Worm (Caenorhabditis elegans) whole organism, L4 larva: Measurements from ENCODE around the gene H10E21.4.

Source experiments
- F37D6.2 ChIP-seq: sonication (generic microtip); optimal IDR thresholded peaks from 2 replicates; lab custom pipeline; 2016; ENCODE audit warnings: mild to moderate bottlenecking, missing genetic modification characterization, missing compliant biosample characterization
- F49E8.2 ChIP-seq: sonication (generic microtip); optimal IDR thresholded peaks from 2 replicates; lab custom pipeline; 2016; ENCODE audit warnings: missing compliant biosample characterization, mild to moderate bottlenecking, missing genetic modification characterization, borderline replicate concordance
- R02D3.7 ChIP-seq: fragments of 150-350 bp; sonication (generic microtip); optimal IDR thresholded peaks from 3 replicates; lab custom pipeline; 2014; ENCODE audit warnings: missing biosample characterization, missing genetic modification characterization
- Y105C5A.15 ChIP-seq: fragments of 200-800 bp; sonication (Bioruptor generic); IDR thresholded peaks from 2 replicates; pipeline ENCODE4 v1.3.6; 2022; ENCODE audit warnings: missing genetic modification characterization, missing compliant biosample characterization
- Y48G9A.11 ChIP-seq: fragments of 200-800 bp; sonication (Bioruptor generic); IDR thresholded peaks from 2 replicates; pipeline ENCODE4 v1.3.6; 2022; ENCODE audit warnings: missing genetic modification reagents, missing genetic modification characterization, missing compliant biosample characterization
- ZK546.5 ChIP-seq, 2 experiments: sonication (generic microtip); optimal IDR thresholded peaks; 2 replicates each; lab custom pipeline; 2017; ENCODE audit warnings: missing biosample characterization in 2 of 2, missing genetic modification characterization in 2 of 2
- aha-1 ChIP-seq: fragments of 150-350 bp; peaks from one replicate; lab custom pipeline; 2014; ENCODE audit warnings: missing biosample characterization, missing genetic modification characterization
- aly-2 ChIP-seq: sonication (generic microtip); optimal IDR thresholded peaks from 2 replicates; lab custom pipeline; 2018; ENCODE audit warnings: missing biosample characterization, missing genetic modification characterization
- ama-1 ChIP-seq: fragments of 150-350 bp; optimal IDR thresholded peaks from 2 replicates; lab custom pipeline; 2014; ENCODE audit warnings: inconsistent platforms, mixed read lengths
- arid-1 ChIP-seq: fragments of 200-800 bp; sonication (Bioruptor generic); conservative IDR thresholded peaks from 2 replicates; pipeline ENCODE4 v1.3.6; 2022; ENCODE audit warnings: missing genetic modification reagents, missing genetic modification characterization, missing compliant biosample characterization
- ceh-28 ChIP-seq: fragments of 150-350 bp; optimal IDR thresholded peaks from 2 replicates; lab custom pipeline; 2014; ENCODE audit warnings: missing biosample characterization, missing genetic modification reagents, missing genetic modification characterization
- ceh-44 ChIP-seq: fragments of 200-800 bp; sonication (Bioruptor generic); IDR thresholded peaks from 2 replicates; pipeline ENCODE4 v1.3.6; 2022; ENCODE audit warnings: missing genetic modification reagents, missing genetic modification characterization, missing compliant biosample characterization
- daf-16 ChIP-seq, 3 experiments: sonication (generic microtip); optimal IDR thresholded peaks; 2 replicates each; lab custom pipeline; 2016 to 2017; ENCODE audit warnings: missing genetic modification characterization in 3 of 3, missing genetic modification reagents in 3 of 3, mild to moderate bottlenecking in 2 of 3, missing compliant biosample characterization in 2 of 3, missing biosample characterization in 1 of 3, moderate library complexity in 1 of 3
- daf-19 ChIP-seq: fragments of 200-800 bp; sonication (Bioruptor generic); conservative IDR thresholded peaks from 2 replicates; pipeline ENCODE4 v1.3.6; 2022; ENCODE audit warnings: missing genetic modification characterization, missing compliant biosample characterization
- daf-8 ChIP-seq: fragments of 200-800 bp; sonication (Bioruptor generic); IDR thresholded peaks from 2 replicates; pipeline ENCODE4 v1.3.6; 2022; ENCODE audit warnings: missing genetic modification characterization, missing compliant biosample characterization
- duxl-1 ChIP-seq: sonication (generic microtip); optimal IDR thresholded peaks from 2 replicates; lab custom pipeline; 2016; ENCODE audit warnings: mild to moderate bottlenecking, missing genetic modification characterization, moderate library complexity, missing compliant biosample characterization; ENCODE audit not compliant: poor library complexity
- egl-43 ChIP-seq: fragments of 200-800 bp; sonication (Bioruptor generic); IDR thresholded peaks from 2 replicates; pipeline ENCODE4 v1.3.6; 2022; ENCODE audit warnings: missing genetic modification reagents, missing genetic modification characterization, missing compliant biosample characterization
- hlh-11 ChIP-seq: fragments of 200-800 bp; sonication (Bioruptor generic); optimal IDR thresholded peaks from 2 replicates; lab custom pipeline; 2018; ENCODE audit warnings: mild to moderate bottlenecking, missing genetic modification characterization, missing compliant biosample characterization
- hlh-30 ChIP-seq: sonication (generic microtip); optimal IDR thresholded peaks from 2 replicates; lab custom pipeline; 2017; ENCODE audit warnings: antibody characterized with exemption, mild to moderate bottlenecking, missing genetic modification characterization, missing compliant biosample characterization; ENCODE audit not compliant: insufficient read depth
- jun-1 ChIP-seq: fragments of 150-350 bp; optimal IDR thresholded peaks from 2 replicates; lab custom pipeline; 2014; ENCODE audit warnings: missing biosample characterization, missing genetic modification reagents, missing genetic modification characterization
- lin-1 ChIP-seq: fragments of 200-800 bp; sonication (Bioruptor generic); IDR thresholded peaks from 2 replicates; pipeline ENCODE4 v1.3.6; 2022; ENCODE audit warnings: missing genetic modification reagents, missing genetic modification characterization, missing compliant biosample characterization
- lin-29 ChIP-seq: fragments of 200-800 bp; sonication (Bioruptor generic); IDR thresholded peaks from 2 replicates; pipeline ENCODE4 v1.3.6; 2022; ENCODE audit warnings: missing genetic modification reagents, missing genetic modification characterization, missing compliant biosample characterization
- madf-5 ChIP-seq, 2 experiments: fragments of 200-800 bp; sonication (Bioruptor generic); IDR thresholded peaks; 2 replicates each; pipeline ENCODE4 v1.3.6; 2022; ENCODE audit warnings: missing compliant biosample characterization in 2 of 2, missing genetic modification characterization in 2 of 2
- madf-9 ChIP-seq: fragments of 200-800 bp; sonication (Bioruptor generic); conservative IDR thresholded peaks from 2 replicates; pipeline ENCODE4 v1.3.6; 2022; ENCODE audit warnings: missing genetic modification reagents, missing genetic modification characterization, missing compliant biosample characterization
- mep-1 ChIP-seq: fragments of 150-350 bp; sonication (generic microtip); optimal IDR thresholded peaks from 3 replicates; lab custom pipeline; 2014; ENCODE audit warnings: missing biosample characterization, missing genetic modification characterization
- mes-2 ChIP-seq: sonication (generic microtip); optimal IDR thresholded peaks from 2 replicates; lab custom pipeline; 2016; ENCODE audit warnings: missing genotype, mild to moderate bottlenecking, missing genetic modification characterization, missing compliant biosample characterization; ENCODE audit not compliant: poor library complexity, severe bottlenecking
- mxl-2 ChIP-seq: fragments of 200-800 bp; sonication (Bioruptor generic); conservative IDR thresholded peaks from 2 replicates; pipeline ENCODE4 v1.3.6; 2022; ENCODE audit warnings: missing genetic modification reagents, missing genetic modification characterization, missing compliant biosample characterization
- mxl-3 ChIP-seq: fragments of 200-800 bp; sonication (Bioruptor generic); optimal IDR thresholded peaks from 2 replicates; lab custom pipeline; 2018; ENCODE audit warnings: mild to moderate bottlenecking, missing genetic modification characterization, missing compliant biosample characterization
- nhr-11 ChIP-seq: fragments of 150-350 bp; optimal IDR thresholded peaks from 2 replicates; lab custom pipeline; 2014; ENCODE audit warnings: missing biosample characterization, missing genetic modification characterization
- nhr-111 ChIP-seq: fragments of 200-800 bp; sonication (Bioruptor generic); optimal IDR thresholded peaks from 2 replicates; lab custom pipeline; 2018; ENCODE audit warnings: mild to moderate bottlenecking, missing genetic modification characterization, missing compliant biosample characterization
- nhr-28 ChIP-seq: fragments of 150-350 bp; optimal IDR thresholded peaks from 2 replicates; lab custom pipeline; 2014; ENCODE audit warnings: missing biosample characterization, missing genetic modification characterization
- nhr-6 ChIP-seq: fragments of 150-350 bp; optimal IDR thresholded peaks from 2 replicates; lab custom pipeline; 2014; ENCODE audit warnings: missing biosample characterization, missing genetic modification characterization
- pha-4 ChIP-seq, 2 experiments: fragments of 150-350 bp in 1 of 2; fragments of 200-800 bp in 1 of 2; sonication (Bioruptor generic) in 1 of 2; IDR thresholded peaks in 1 of 2; optimal IDR thresholded peaks in 1 of 2; 2 replicates each; pipeline versions ENCODE4 v1.3.6 to Lab custom; 2014 to 2022; ENCODE audit warnings: missing genetic modification characterization in 2 of 2, missing genetic modification reagents in 2 of 2, missing biosample characterization in 1 of 2, missing compliant biosample characterization in 1 of 2
- php-3 ChIP-seq: fragments of 200-800 bp; sonication (Bioruptor generic); IDR thresholded peaks from 2 replicates; pipeline ENCODE4 v1.3.6; 2022; ENCODE audit warnings: missing genetic modification reagents, missing genetic modification characterization, missing compliant biosample characterization
- set-16 ChIP-seq: fragments of 200-800 bp; sonication (Bioruptor generic); IDR thresholded peaks from 2 replicates; pipeline ENCODE4 v1.3.6; 2022; ENCODE audit warnings: missing genetic modification reagents, missing genetic modification characterization, missing compliant biosample characterization
- spr-1 ChIP-seq: sonication (generic microtip); optimal IDR thresholded peaks from 2 replicates; lab custom pipeline; 2016; ENCODE audit warnings: mild to moderate bottlenecking, missing genetic modification characterization, missing compliant biosample characterization
- spr-3 ChIP-seq: fragments of 200-800 bp; sonication (Bioruptor generic); optimal IDR thresholded peaks from 2 replicates; lab custom pipeline; 2018; ENCODE audit warnings: mild to moderate bottlenecking, missing genetic modification characterization, missing compliant biosample characterization
- tag-97 ChIP-seq: fragments of 200-800 bp; sonication (Bioruptor generic); IDR thresholded peaks from 2 replicates; pipeline ENCODE4 v1.3.6; 2022; ENCODE audit warnings: missing genetic modification characterization, missing compliant biosample characterization
- unc-62 ChIP-seq, 3 experiments: fragments of 150-350 bp in 1 of 3; sonication (generic microtip); optimal IDR thresholded peaks in 2 of 3; peaks in 1 of 3; 1 replicate in 1 of 3; 2 replicates in 2 of 3; lab custom pipeline; 2014 to 2017; ENCODE audit warnings: missing biosample characterization in 3 of 3, missing genetic modification characterization in 3 of 3, missing genetic modification reagents in 3 of 3, missing genotype in 1 of 3
- zip-11 ChIP-seq: fragments of 200-800 bp; sonication (Bioruptor generic); IDR thresholded peaks from 2 replicates; pipeline ENCODE4 v1.3.6; 2022; ENCODE audit warnings: missing genetic modification characterization, missing compliant biosample characterization
- zip-2 ChIP-seq: fragments of 150-350 bp; optimal IDR thresholded peaks from 2 replicates; lab custom pipeline; 2014; ENCODE audit warnings: missing biosample characterization, missing genetic modification characterization
- ztf-7 ChIP-seq: fragments of 150-350 bp; optimal IDR thresholded peaks from 2 replicates; lab custom pipeline; 2014; ENCODE audit warnings: missing biosample characterization, missing genetic modification characterization

H10E21.4 gene

ce11 chrIII:67025-67424 lies 47.5 kb upstream of the H10E21.4 start (continued):
- TF ChIP-seq set-16 (peak; percentile 54; the same call in 1 of the 2 replicates), lin-1 (GFP tag; lab: Robert Waterston, UW) (no peak), arid-1 (GFP tag; lab: Robert Waterston, UW) (no peak), egl-43 (GFP tag; lab: Robert Waterston, UW) (0 out of 2 replicates have a peak, but pooled peaks have one; percentile 3), ama-1 (lab: Kevin White, UChicago) (peak; percentile 83), mxl-3 (peak; percentile 32), nhr-111 (no peak), hlh-11 (tag; lab: Kevin White, UChicago) (peak; percentile 48), aly-2 (tag; lab: Kevin White, UChicago) (no peak)

DNA sequence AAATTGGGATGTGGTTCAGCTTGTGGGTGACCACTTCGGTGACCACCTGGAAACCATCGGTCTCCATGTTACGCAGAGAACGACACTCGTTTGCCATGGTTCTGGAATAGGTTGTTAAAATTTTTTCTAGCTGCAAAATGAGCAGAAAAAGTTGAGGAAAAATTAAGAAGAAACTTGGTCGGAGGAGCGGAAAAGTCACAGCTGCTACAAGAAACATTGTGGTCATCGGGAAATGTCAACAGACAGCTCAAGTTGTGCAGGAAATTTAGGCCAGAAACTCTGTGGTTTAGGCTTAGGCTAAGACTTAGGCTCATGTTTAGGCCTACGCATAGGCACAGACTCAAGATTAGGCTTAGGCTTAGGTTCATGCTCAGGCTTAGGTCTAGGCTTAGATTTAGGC lies 46.7 kb upstream of the H10E21.4 start, which contains the start of gene pck-1:
TSS of gene pck-1 (minus strand) at position 101 of the 400 bp plus-strand sequence.
- TF ChIP-seq nhr-28 (tag; lab: Kevin White, UChicago) = peak; percentile 34
- no peak for TF ChIP-seq spr-3 (GFP tag; lab: Kevin White, UChicago)
- TF ChIP-seq nhr-11 = peak; percentile 7
- peak; percentile 15 for TF ChIP-seq ama-1 (lab: Kevin White, UChicago)
- TF ChIP-seq nhr-6 (tag; lab: Kevin White, UChicago) = no peak

DNA sequence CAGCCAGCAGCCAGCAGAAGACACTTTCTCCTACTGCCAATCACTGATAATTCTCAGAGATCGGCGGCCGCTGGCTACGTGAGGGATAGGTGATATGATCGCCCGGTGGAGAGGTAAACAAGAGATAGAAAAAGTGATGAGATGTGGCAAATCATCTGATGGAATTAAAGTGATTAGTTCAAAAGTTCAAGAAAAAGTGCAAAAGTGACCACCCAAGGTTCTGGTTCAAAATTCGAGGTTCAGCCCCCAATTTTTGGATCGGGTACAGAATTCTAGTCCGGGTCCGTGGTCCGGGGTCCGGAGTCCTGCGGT lies 46.1 kb upstream of the H10E21.4 start:
- TF ChIP-seq mxl-2 (GFP tag; lab: Robert Waterston, UW) = no peak
- no peak for TF ChIP-seq lin-1 (GFP tag; lab: Robert Waterston, UW)
- no peak for TF ChIP-seq Y105C5A.15 (GFP tag; lab: Robert Waterston, UW)
- TF ChIP-seq aly-2 (tag; lab: Kevin White, UChicago) = no peak
- TF ChIP-seq zip-11 (GFP tag; lab: Robert Waterston, UW) = no peak
- TF ChIP-seq mep-1 (tag; lab: Kevin White, UChicago) = no peak
- TF ChIP-seq spr-1 (tag; lab: Kevin White, UChicago) = no peak
- TF ChIP-seq daf-19 (GFP tag; lab: Robert Waterston, UW) = no peak
- no peak for TF ChIP-seq jun-1 (tag; lab: Kevin White, UChicago)
- no peak for TF ChIP-seq zip-2
- no peak for TF ChIP-seq madf-9
- TF ChIP-seq aha-1 (tag; lab: Kevin White, UChicago) = peak; percentile 46
- TF ChIP-seq madf-5 (GFP tag; IDR thresholded peaks at IDR 0.05; lab: Robert Waterston, UW) = no peak
- peak in 1 of 2 experiments; percentile 49 for TF ChIP-seq unc-62 (GFP tag; optimal IDR thresholded peaks at IDR 0.05 in 1 of 2; lab: Kevin White, UChicago)
- no peak for TF ChIP-seq unc-62 (tag; optimal IDR thresholded peaks at IDR 0.05; lab: Kevin White, UChicago)
- no peak for TF ChIP-seq mes-2 (tag; lab: Kevin White, UChicago)
- TF ChIP-seq ZK546.5 (tag; optimal IDR thresholded peaks at IDR 0.05; lab: Kevin White, UChicago) = no peak
- TF ChIP-seq R02D3.7 (tag; lab: Kevin White, UChicago) = no peak
- TF ChIP-seq tag-97 = no peak
- TF ChIP-seq ceh-44 (GFP tag; lab: Robert Waterston, UW) = no peak
- TF ChIP-seq daf-16 (GFP tag; optimal IDR thresholded peaks at IDR 0.05; lab: Kevin White, UChicago) = peak in 1 of 2 experiments; percentile 28
- no peak for TF ChIP-seq daf-16 (tag; optimal IDR thresholded peaks at IDR 0.05; lab: Kevin White, UChicago)
- TF ChIP-seq hlh-30 (tag; lab: Kevin White, UChicago) = peak; percentile 1
- no peak for TF ChIP-seq daf-8 (GFP tag; lab: Robert Waterston, UW)
- no peak for TF ChIP-seq Y48G9A.11 (GFP tag; lab: Robert Waterston, UW)
- TF ChIP-seq duxl-1 (tag; lab: Kevin White, UChicago) = no peak
- TF ChIP-seq pha-4 (GFP tag; IDR thresholded peaks at IDR 0.05; lab: Robert Waterston, UW) = no peak
- no peak for TF ChIP-seq pha-4 (tag; optimal IDR thresholded peaks at IDR 0.05; lab: Kevin White, UChicago)
- TF ChIP-seq nhr-111 = no peak
- no peak for TF ChIP-seq ztf-7 (tag; lab: Kevin White, UChicago)
- no peak for TF ChIP-seq F49E8.2 (tag; lab: Kevin White, UChicago)
- no peak for TF ChIP-seq ceh-28 (tag; lab: Kevin White, UChicago)
- no peak for TF ChIP-seq lin-29
- no peak for TF ChIP-seq php-3 (GFP tag; lab: Robert Waterston, UW)
- TF ChIP-seq nhr-11 = no peak
- TF ChIP-seq F37D6.2 (tag; lab: Kevin White, UChicago) = no peak
